Fruit fly (Drosophila melanogaster): Measurements from ENCODE around the gene ND-20L.

The ND-20L gene

DNA sequence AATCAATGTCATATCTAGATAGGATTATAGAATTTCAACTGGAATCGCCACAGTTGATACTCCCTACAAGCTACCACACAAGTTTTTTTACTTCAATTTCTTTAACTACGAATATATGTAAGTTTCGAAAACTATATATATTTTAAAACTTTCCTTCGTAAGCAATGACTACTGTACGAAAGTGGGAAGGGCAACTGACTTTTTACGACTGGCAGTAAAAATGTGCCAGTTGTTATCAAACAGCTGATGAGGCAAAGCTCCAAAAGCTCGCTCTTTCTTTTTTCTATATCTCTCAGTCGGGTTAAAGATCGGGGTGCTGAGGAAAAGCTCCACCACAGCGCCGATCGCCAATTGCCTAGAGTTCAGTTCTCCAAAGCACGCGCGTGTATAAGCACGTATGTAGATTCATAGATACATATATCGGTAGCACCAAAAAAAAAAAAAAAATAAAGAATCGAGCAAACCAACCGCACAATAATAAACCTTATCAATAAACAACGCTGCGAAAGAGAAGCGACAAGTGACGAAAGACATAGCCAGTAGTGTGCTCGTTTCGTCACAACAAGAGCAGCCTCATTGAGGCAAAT lies 36.5 kb upstream of the ND-20L start (continued):
- TF ChIP-seq sd (tag; optimal IDR thresholded peaks at IDR 0.05) (peak; percentile 61), CG2875 (GFP tag; optimal IDR thresholded peaks at IDR 0.05) (peak; percentile 34), CG31224 (GFP tag; IDR thresholded peaks at IDR 0.05) (peak; percentile 54), CG12659 (GFP tag; optimal IDR thresholded peaks at IDR 0.05) (peak; percentile 46), BtbVII (GFP tag; optimal IDR thresholded peaks at IDR 0.05) (peak; percentile 78), CG9215 (GFP tag; IDR thresholded peaks at IDR 0.05) (no peak), sc (optimal IDR thresholded peaks at IDR 0.05) (no peak), sc (GFP tag; optimal IDR thresholded peaks at IDR 0.05) (peak; percentile 0), Lhr (GFP tag; optimal IDR thresholded peaks at IDR 0.05) (no peak), CG4854 (GFP tag; optimal IDR thresholded peaks at IDR 0.05) (no peak), CG2202 (tag; optimal IDR thresholded peaks at IDR 0.05) (no peak), Ptx1 (GFP tag; IDR thresholded peaks at IDR 0.05) (peak; percentile 62), CG9609 (GFP tag; optimal IDR thresholded peaks at IDR 0.05) (peak; percentile 20), CG18619 (GFP tag; optimal IDR thresholded peaks at IDR 0.05) (peak; percentile 41), CG8089 (GFP tag; optimal IDR thresholded peaks at IDR 0.05) (no peak), CG10321 (GFP tag; IDR thresholded peaks at IDR 0.05) (no peak), ara (GFP tag; IDR thresholded peaks at IDR 0.05) (peak; percentile 51), ase (GFP tag; IDR thresholded peaks at IDR 0.05) (peak; percentile 70; the same call in 2 of the 3 replicates), crp (GFP tag; optimal IDR thresholded peaks at IDR 0.05) (peak in 1 of 2 experiments; percentile 78), vnd (GFP tag; IDR thresholded peaks at IDR 0.05; ENCODE audit: partially characterized antibody) (no peak), CG34422 (GFP tag; IDR thresholded peaks at IDR 0.05) (peak; percentile 46), CG9437 (GFP tag; optimal IDR thresholded peaks at IDR 0.05) (peak; percentile 15), CG14050 (GFP tag; IDR thresholded peaks at IDR 0.05) (peak; percentile 71), hbn (GFP tag; IDR thresholded peaks at IDR 0.05; ENCODE audit: partially characterized antibody) (no peak), Mes4 (GFP tag; optimal IDR thresholded peaks at IDR 0.05) (peak; percentile 1), CG14014 (GFP tag; IDR thresholded peaks at IDR 0.05) (peak; percentile 75; the same call in 1 of the 2 replicates), Bdp1 (GFP tag; optimal IDR thresholded peaks at IDR 0.05) (no peak), CG5180 (GFP tag; optimal IDR thresholded peaks at IDR 0.05) (peak; percentile 53), gt (GFP tag; IDR thresholded peaks at IDR 0.05) (no peak), ttk (GFP tag; IDR thresholded peaks at IDR 0.05) (peak; percentile 56), Doc2 (GFP tag; IDR thresholded peaks at IDR 0.05) (peak; percentile 30; the same call in 1 of the 2 replicates), ab (GFP tag; optimal IDR thresholded peaks at IDR 0.05) (no peak), Pdp1 (GFP tag; optimal IDR thresholded peaks at IDR 0.05) (peak; percentile 31 to 34), CG1529 (GFP tag; optimal IDR thresholded peaks at IDR 0.05) (peak; percentile 11), Side (GFP tag; optimal IDR thresholded peaks at IDR 0.05) (no peak), org-1 (GFP tag; optimal IDR thresholded peaks at IDR 0.05) (peak; percentile 27), CG17186 (GFP tag; optimal IDR thresholded peaks at IDR 0.05) (no peak), Dref (GFP tag; IDR thresholded peaks at IDR 0.05) (no peak), Ets65A (GFP tag) (peak; percentile 94), hkb (optimal IDR thresholded peaks at IDR 0.05) (no peak), hkb (GFP tag; IDR thresholded peaks at IDR 0.05) (peak; percentile 76), fu2 (GFP tag; optimal IDR thresholded peaks at IDR 0.05) (peak; percentile 28), CG11247 (GFP tag; IDR thresholded peaks at IDR 0.05) (peak; percentile 44), fd64A (GFP tag; optimal IDR thresholded peaks at IDR 0.05) (no peak), vfl (GFP tag; optimal IDR thresholded peaks at IDR 0.05) (no peak), bigmax (GFP tag; optimal IDR thresholded peaks at IDR 0.05) (no peak), dimm (GFP tag; IDR thresholded peaks at IDR 0.05) (no peak), CG2889 (GFP tag; IDR thresholded peaks at IDR 0.05) (peak; percentile 68; the same call in 1 of the 3 replicates), sim (GFP tag; IDR thresholded peaks at IDR 0.05) (0 out of 2 replicates have a peak, but pooled peaks have one; percentile 36), Hr3 (GFP tag; optimal IDR thresholded peaks at IDR 0.05) (peak; percentile 17), Fer2 (tag; optimal IDR thresholded peaks at IDR 0.05) (peak; percentile 9)
